Worm (Caenorhabditis elegans) whole organism, late embryonic: ENCODE data around the gene C05G5.5.

Experiments used
- pros-1 ChIP-seq: fragments of 150-350 bp; optimal IDR thresholded peaks from 2 replicates; lab custom pipeline; 2014; ENCODE audit warnings: missing biosample characterization, missing genetic modification reagents, missing genetic modification characterization
- sdc-2 ChIP-seq: sonication (generic microtip); optimal IDR thresholded peaks from 2 replicates; lab custom pipeline; 2016; ENCODE audit warnings: missing genotype, missing genetic modification characterization, missing compliant biosample characterization
- unc-3 ChIP-seq, 2 experiments: fragments of 200-800 bp in 1 of 2; sonication (Bioruptor generic) in 1 of 2; sonication (generic microtip) in 1 of 2; conservative IDR thresholded peaks in 1 of 2; optimal IDR thresholded peaks in 1 of 2; 2 replicates each; pipeline versions ENCODE4 v1.3.6 to Lab custom; 2016 to 2022; ENCODE audit warnings: missing compliant biosample characterization in 2 of 2, missing genetic modification characterization in 2 of 2, missing genetic modification reagents in 1 of 2

DNA sequence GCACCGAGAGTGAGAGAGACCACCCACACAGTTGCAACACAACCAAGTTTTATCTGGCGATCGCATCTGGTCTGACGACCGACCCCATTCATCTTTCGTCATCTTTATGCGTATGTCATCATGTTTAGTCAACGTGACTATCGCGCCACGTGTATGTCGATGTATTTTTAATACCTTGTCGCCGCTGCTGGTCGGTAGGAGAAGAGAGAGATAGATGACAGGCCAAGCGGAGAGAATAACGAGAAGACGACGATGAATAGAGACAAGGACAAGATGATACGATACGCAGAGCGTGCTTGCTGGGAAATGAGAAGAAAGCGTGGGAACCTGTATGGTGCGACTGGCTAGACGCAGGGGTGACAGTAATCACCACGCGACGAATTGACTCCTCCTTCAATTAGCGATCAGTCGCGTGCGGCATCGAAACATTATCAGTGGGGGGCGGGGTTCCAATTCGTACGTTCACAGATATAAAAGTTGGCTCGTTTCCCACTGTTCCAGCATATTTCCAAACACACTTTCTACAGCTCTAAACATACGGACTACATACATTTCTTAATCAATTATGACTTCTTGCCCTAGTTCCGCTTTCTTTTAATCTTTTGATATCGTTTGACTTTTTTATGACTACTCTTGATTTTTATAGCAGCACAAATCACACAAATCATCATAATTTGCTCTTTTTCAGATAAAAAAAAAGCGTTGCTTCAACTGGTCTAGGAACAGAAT lies 29.6 kb upstream of the C05G5.5 start, which contains the start of gene tatn-1:
- TF ChIP-seq unc-3 (GFP tag; conservative IDR thresholded peaks at IDR 0.05; lab: Robert Waterston, UW) (no peak), unc-3 (tag; optimal IDR thresholded peaks at IDR 0.05; lab: Kevin White, UChicago) (no peak), sdc-2 (peak; percentile 14), pros-1 (tag; lab: Kevin White, UChicago) (no peak)
